Worm (Caenorhabditis elegans) whole organism, young adult: ENCODE data around the gene dmsr-14.

Experiments
- B0336.3 ChIP-seq: fragments of 200-800 bp; sonication (Bioruptor generic); IDR thresholded peaks from 2 replicates; pipeline ENCODE4 v1.3.6; 2022; ENCODE audit warnings: missing genetic modification characterization, missing compliant biosample characterization
- C17E4.6 ChIP-seq: fragments of 200-800 bp; sonication (Bioruptor generic); IDR thresholded peaks from 2 replicates; pipeline ENCODE4 v1.3.6; 2022; ENCODE audit warnings: missing genetic modification reagents, missing genetic modification characterization, missing compliant biosample characterization
- D2030.7 ChIP-seq: fragments of 200-800 bp; sonication (Bioruptor generic); IDR thresholded peaks from 2 replicates; pipeline ENCODE4 v1.3.6; 2022; ENCODE audit warnings: missing genetic modification reagents, missing genetic modification characterization, missing compliant biosample characterization
- F33H1.4 ChIP-seq: fragments of 200-800 bp; sonication (Bioruptor generic); IDR thresholded peaks from 2 replicates; pipeline ENCODE4 v1.3.6; 2022; ENCODE audit warnings: missing genetic modification reagents, missing genetic modification characterization, missing compliant biosample characterization
- F55B11.4 ChIP-seq: sonication (generic microtip); optimal IDR thresholded peaks from 2 replicates; lab custom pipeline; 2016; ENCODE audit warnings: missing compliant biosample characterization, missing genetic modification characterization, borderline replicate concordance; ENCODE audit not compliant: insufficient read depth
- Y53G8AR.9 ChIP-seq: fragments of 200-800 bp; sonication (Bioruptor generic); conservative IDR thresholded peaks from 2 replicates; pipeline ENCODE4 v1.3.6; 2022; ENCODE audit warnings: missing genetic modification reagents, missing genetic modification characterization, missing compliant biosample characterization
- Y79H2A.3 ChIP-seq: fragments of 200-800 bp; sonication (Bioruptor generic); conservative IDR thresholded peaks from 2 replicates; pipeline ENCODE4 v1.3.6; 2022; ENCODE audit warnings: missing genetic modification reagents, missing genetic modification characterization, missing compliant biosample characterization
- ZK185.1 ChIP-seq: sonication (generic microtip); optimal IDR thresholded peaks from 2 replicates; lab custom pipeline; 2016; ENCODE audit warnings: mild to moderate bottlenecking, missing genetic modification characterization, missing compliant biosample characterization; ENCODE audit not compliant: poor library complexity, severe bottlenecking
- aptf-3 ChIP-seq: fragments of 200-800 bp; sonication (Bioruptor generic); IDR thresholded peaks from 2 replicates; pipeline ENCODE4 v1.3.6; 2022; ENCODE audit warnings: missing genetic modification characterization, missing compliant biosample characterization
- athp-1 ChIP-seq: sonication (generic microtip); optimal IDR thresholded peaks from 2 replicates; lab custom pipeline; 2017; ENCODE audit warnings: mild to moderate bottlenecking, missing genetic modification characterization, missing compliant biosample characterization
- attf-3 ChIP-seq: fragments of 200-800 bp; sonication (Bioruptor generic); conservative IDR thresholded peaks from 2 replicates; pipeline ENCODE4 v1.3.6; 2022; ENCODE audit warnings: missing genetic modification reagents, missing genetic modification characterization, missing compliant biosample characterization
- attf-5 ChIP-seq: fragments of 200-800 bp; sonication (Bioruptor generic); optimal IDR thresholded peaks from 2 replicates; lab custom pipeline; 2018; ENCODE audit warnings: mild to moderate bottlenecking, missing genetic modification characterization, missing compliant biosample characterization
- attf-6 ChIP-seq: fragments of 200-800 bp; sonication (Bioruptor generic); IDR thresholded peaks from 2 replicates; pipeline ENCODE4 v1.3.6; 2022; ENCODE audit warnings: missing genetic modification reagents, missing genetic modification characterization, missing compliant biosample characterization
- ceh-100 ChIP-seq: fragments of 200-800 bp; sonication (Bioruptor generic); IDR thresholded peaks from 2 replicates; pipeline ENCODE4 v1.3.6; 2022; ENCODE audit warnings: missing genetic modification reagents, missing genetic modification characterization, missing compliant biosample characterization
- ceh-58 ChIP-seq: fragments of 200-800 bp; sonication (Bioruptor generic); IDR thresholded peaks from 2 replicates; pipeline ENCODE4 v1.3.6; 2022; ENCODE audit warnings: missing genetic modification characterization, missing compliant biosample characterization
- ceh-91 ChIP-seq: fragments of 200-800 bp; sonication (Bioruptor generic); IDR thresholded peaks from 2 replicates; pipeline ENCODE4 v1.3.6; 2022; ENCODE audit warnings: missing genetic modification reagents, missing genetic modification characterization, missing compliant biosample characterization
- chd-7 ChIP-seq: sonication (generic microtip); optimal IDR thresholded peaks from 2 replicates; lab custom pipeline; 2016; ENCODE audit warnings: mild to moderate bottlenecking, missing genetic modification characterization, moderate library complexity, missing compliant biosample characterization
- die-1 ChIP-seq: sonication (generic microtip); optimal IDR thresholded peaks from 2 replicates; lab custom pipeline; 2016; ENCODE audit warnings: missing genotype, mild to moderate bottlenecking, missing genetic modification characterization, missing compliant biosample characterization
- dpl-1 ChIP-seq: fragments of 150-350 bp; optimal IDR thresholded peaks from 2 replicates; lab custom pipeline; 2014; ENCODE audit warnings: missing biosample characterization, missing genetic modification reagents, missing genetic modification characterization
- fkh-3 ChIP-seq: sonication (generic microtip); optimal IDR thresholded peaks from 2 replicates; lab custom pipeline; 2016; ENCODE audit warnings: mild to moderate bottlenecking, missing genetic modification characterization, missing compliant biosample characterization
- hrde-1 ChIP-seq: sonication (generic microtip); optimal IDR thresholded peaks from 2 replicates; lab custom pipeline; 2016; ENCODE audit warnings: missing genetic modification characterization, mild to moderate bottlenecking, missing compliant biosample characterization, moderate library complexity, missing genotype, missing genetic modification reagents, borderline replicate concordance
- lin-26 ChIP-seq: fragments of 200-800 bp; sonication (Bioruptor generic); IDR thresholded peaks from 2 replicates; pipeline ENCODE4 v1.3.6; 2022; ENCODE audit warnings: missing genetic modification reagents, missing genetic modification characterization, missing compliant biosample characterization
- lin-54 ChIP-seq: fragments of 200-800 bp; sonication (Bioruptor generic); optimal IDR thresholded peaks from 2 replicates; lab custom pipeline; 2018; ENCODE audit warnings: mild to moderate bottlenecking, missing genetic modification characterization, missing compliant biosample characterization
- lsl-1 ChIP-seq: fragments of 200-800 bp; sonication (Bioruptor generic); optimal IDR thresholded peaks from 2 replicates; lab custom pipeline; 2018; ENCODE audit warnings: mild to moderate bottlenecking, missing genetic modification characterization, moderate library complexity, missing compliant biosample characterization
- madf-3 ChIP-seq: fragments of 200-800 bp; sonication (Bioruptor generic); IDR thresholded peaks from 2 replicates; pipeline ENCODE4 v1.3.6; 2022; ENCODE audit warnings: missing genetic modification reagents, missing genetic modification characterization, missing compliant biosample characterization
- madf-6 ChIP-seq: fragments of 200-800 bp; sonication (Bioruptor generic); IDR thresholded peaks from 2 replicates; pipeline ENCODE4 v1.3.6; 2022; ENCODE audit warnings: missing genetic modification reagents, missing genetic modification characterization, missing compliant biosample characterization
- mes-4 ChIP-seq: sonication (generic microtip); optimal IDR thresholded peaks from 2 replicates; lab custom pipeline; 2016; ENCODE audit warnings: missing genotype, missing genetic modification characterization, missing compliant biosample characterization
- mxl-1 ChIP-seq: sonication (generic microtip); optimal IDR thresholded peaks from 2 replicates; lab custom pipeline; 2016; ENCODE audit warnings: missing genetic modification characterization, missing compliant biosample characterization
- nfyb-1 ChIP-seq: fragments of 200-800 bp; sonication (Bioruptor generic); IDR thresholded peaks from 2 replicates; pipeline ENCODE4 v1.3.6; 2022; ENCODE audit warnings: missing genetic modification reagents, missing genetic modification characterization, missing compliant biosample characterization
- nhr-90 ChIP-seq: sonication (generic microtip); optimal IDR thresholded peaks from 2 replicates; lab custom pipeline; 2016; ENCODE audit warnings: missing genotype, mild to moderate bottlenecking, missing genetic modification characterization, missing compliant biosample characterization
- repo-1 ChIP-seq: sonication (generic microtip); optimal IDR thresholded peaks from 2 replicates; lab custom pipeline; 2017; ENCODE audit warnings: mild to moderate bottlenecking, missing genetic modification characterization, missing compliant biosample characterization
- sea-2 ChIP-seq: fragments of 200-800 bp; sonication (Bioruptor generic); IDR thresholded peaks from 2 replicates; pipeline ENCODE4 v1.3.6; 2022; ENCODE audit warnings: missing genetic modification characterization, missing compliant biosample characterization
- snpc-3.4 ChIP-seq: sonication (generic microtip); optimal IDR thresholded peaks from 2 replicates; lab custom pipeline; 2017; ENCODE audit warnings: missing genetic modification characterization, mild to moderate bottlenecking, missing compliant biosample characterization, antibody characterized with exemption, moderate library complexity, missing genotype, missing genetic modification reagents
- snpc-4 ChIP-seq, 5 experiments: fragments of 150-350 bp in 1 of 5; sonication (generic microtip) in 4 of 5; optimal IDR thresholded peaks; 2 replicates each; lab custom pipeline; 2014 to 2018; ENCODE audit warnings: missing genetic modification characterization in 5 of 5, missing biosample characterization in 3 of 5, antibody characterized with exemption in 2 of 5, mild to moderate bottlenecking in 2 of 5, missing compliant biosample characterization in 2 of 5, missing genotype in 2 of 5, moderate library complexity in 2 of 5, missing genetic modification reagents in 1 of 5
- somi-1 ChIP-seq: fragments of 200-800 bp; sonication (Bioruptor generic); optimal IDR thresholded peaks from 2 replicates; lab custom pipeline; 2018; ENCODE audit warnings: mild to moderate bottlenecking, missing genetic modification characterization, missing compliant biosample characterization
- tbp1 ChIP-seq: fragments of 200-800 bp; sonication (Bioruptor generic); optimal IDR thresholded peaks from 2 replicates; lab custom pipeline; 2018; ENCODE audit warnings: mild to moderate bottlenecking, missing genetic modification characterization, missing compliant biosample characterization
- tlf-1 ChIP-seq: fragments of 200-800 bp; sonication (Bioruptor generic); optimal IDR thresholded peaks from 2 replicates; lab custom pipeline; 2018; ENCODE audit warnings: mild to moderate bottlenecking, missing genetic modification characterization, missing compliant biosample characterization
- zim-3 ChIP-seq: sonication (generic microtip); optimal IDR thresholded peaks from 2 replicates; lab custom pipeline; 2017; ENCODE audit warnings: mild to moderate bottlenecking, missing genetic modification characterization, moderate library complexity, missing compliant biosample characterization
- ztf-18 ChIP-seq: sonication (generic microtip); optimal IDR thresholded peaks from 2 replicates; lab custom pipeline; 2016; ENCODE audit warnings: missing genotype, mild to moderate bottlenecking, missing genetic modification characterization, missing compliant biosample characterization
- ztf-6 ChIP-seq: fragments of 200-800 bp; sonication (Bioruptor generic); IDR thresholded peaks from 2 replicates; pipeline ENCODE4 v1.3.6; 2022; ENCODE audit warnings: missing genetic modification reagents, missing genetic modification characterization, missing compliant biosample characterization

The dmsr-14 gene

DNA sequence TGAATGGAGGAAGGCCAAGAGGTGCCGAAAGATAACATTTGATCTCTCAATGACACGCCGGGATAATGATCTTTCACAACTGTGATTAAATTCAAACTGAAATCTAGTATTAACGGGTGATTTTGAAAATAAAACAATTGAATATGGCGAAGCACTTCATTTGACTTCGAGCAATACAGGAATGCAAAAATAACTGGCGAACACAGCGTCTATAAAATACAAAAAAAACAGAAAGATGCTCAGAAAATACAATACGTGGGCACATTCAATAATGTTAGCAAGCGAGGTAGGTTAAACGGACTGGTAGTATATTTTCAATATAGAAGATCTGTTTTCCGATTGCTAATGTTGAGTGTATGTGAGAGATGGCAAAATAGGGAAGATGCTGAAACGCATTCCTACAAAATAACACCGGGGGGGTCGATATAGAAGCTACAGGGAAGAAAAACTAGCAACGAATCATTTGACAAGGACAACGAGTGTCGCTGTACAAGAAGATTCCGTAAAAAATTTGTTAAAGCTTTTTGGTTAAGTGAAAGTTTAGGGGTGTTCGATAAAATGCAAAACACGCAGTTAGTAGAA is 33.9 kb downstream of the dmsr-14 start (continued):
- TF ChIP-seq madf-3 (GFP tag; lab: Robert Waterston, UW) (peak; percentile 70; the same call in 1 of the 2 replicates), nhr-90 (tag; lab: Kevin White, UChicago) (no peak), ceh-100 (0 out of 2 replicates have a peak, but pooled peaks have one; percentile 28), mxl-1 (tag; lab: Kevin White, UChicago) (peak; percentile 39), attf-5 (GFP tag; lab: Kevin White, UChicago) (peak; percentile 38), F33H1.4 (GFP tag; lab: Robert Waterston, UW) (peak; percentile 21; the same call in 1 of the 2 replicates), aptf-3 (0 out of 2 replicates have a peak, but pooled peaks have one; percentile 49), D2030.7 (GFP tag; lab: Robert Waterston, UW) (peak; percentile 45), Y79H2A.3 (GFP tag; lab: Robert Waterston, UW) (peak; percentile 78), fkh-3 (tag; lab: Kevin White, UChicago) (no peak), lin-54 (GFP tag; lab: Kevin White, UChicago) (peak; percentile 46), zim-3 (no peak), attf-6 (GFP tag; lab: Robert Waterston, UW) (peak; percentile 65; the same call in 1 of the 2 replicates), tlf-1 (peak; percentile 75), B0336.3 (GFP tag; lab: Robert Waterston, UW) (peak; percentile 93), F55B11.4 (no peak), ztf-18 (tag; lab: Kevin White, UChicago) (peak; percentile 22), athp-1 (peak; percentile 67), lin-26 (GFP tag; lab: Robert Waterston, UW) (peak; percentile 81; the same call in 1 of the 2 replicates), lsl-1 (GFP tag; lab: Kevin White, UChicago) (peak; percentile 57), ZK185.1 (tag; lab: Kevin White, UChicago) (no peak), snpc-3.4 (tag; lab: Kevin White, UChicago) (no peak), Y53G8AR.9 (peak; percentile 51; the same call in 1 of the 2 replicates), ceh-58 (GFP tag; lab: Robert Waterston, UW) (no peak), repo-1 (tag; lab: Kevin White, UChicago) (peak; percentile 25), C17E4.6 (0 out of 2 replicates have a peak, but pooled peaks have one; percentile 23), madf-6 (GFP tag; lab: Robert Waterston, UW) (peak; percentile 79), nfyb-1 (GFP tag; lab: Robert Waterston, UW) (no peak), die-1 (tag; lab: Kevin White, UChicago) (peak; percentile 34), snpc-4 (GFP tag; optimal IDR thresholded peaks at IDR 0.05; lab: Kevin White, UChicago) (peak; percentile 60), snpc-4 (tag; optimal IDR thresholded peaks at IDR 0.05; lab: Kevin White, UChicago) (peak in 1 of 4 experiments; percentile 44), dpl-1 (no peak), tbp1 (peak; percentile 32), hrde-1 (tag; lab: Kevin White, UChicago) (peak; percentile 32)

DNA sequence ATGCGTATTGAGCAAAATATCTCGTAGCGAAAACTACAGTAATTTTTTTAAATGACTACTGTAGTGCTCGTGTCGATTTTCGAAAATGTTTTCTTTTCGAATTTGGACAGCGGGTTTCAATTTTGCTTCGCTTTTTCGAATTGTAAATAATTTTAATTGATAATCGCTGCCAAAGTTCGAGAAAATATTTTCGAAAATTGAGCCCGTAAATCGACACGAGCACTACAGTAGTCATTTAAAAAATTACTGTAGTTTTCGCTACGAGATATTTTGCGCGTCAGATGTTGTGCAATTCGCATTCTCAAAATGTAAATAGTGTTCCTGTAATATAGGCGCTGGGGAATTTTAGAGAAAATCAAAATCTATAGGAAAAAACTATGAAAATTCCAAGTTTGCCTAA is 34.8 kb downstream of the dmsr-14 start:
- TF ChIP-seq attf-5 (GFP tag; lab: Kevin White, UChicago) (no peak), hrde-1 (tag; lab: Kevin White, UChicago) (no peak), chd-7 (tag; lab: Kevin White, UChicago) (no peak), lsl-1 (GFP tag; lab: Kevin White, UChicago) (peak; percentile 81), ztf-6 (GFP tag; lab: Robert Waterston, UW) (no peak), sea-2 (no peak), ceh-91 (GFP tag; lab: Robert Waterston, UW) (peak; percentile 50; the same call in 1 of the 2 replicates), F33H1.4 (GFP tag; lab: Robert Waterston, UW) (peak; percentile 60), attf-3 (GFP tag; lab: Robert Waterston, UW) (no peak), C17E4.6 (no peak), attf-6 (GFP tag; lab: Robert Waterston, UW) (no peak), mes-4 (tag; lab: Kevin White, UChicago) (no peak), somi-1 (no peak)
